Fruit fly (Drosophila melanogaster) whole organism, larva: ENCODE measurements around the gene Ugt307A1.

Experiments used
- noc ChIP-seq: fragments of 200-800 bp; sonication (Bioruptor generic); optimal IDR thresholded peaks from 3 replicates; lab custom pipeline; 2019; ENCODE audit warnings: missing biosample characterization, mild to moderate bottlenecking, missing genetic modification characterization, moderate library complexity

Gene Ugt307A1

DNA sequence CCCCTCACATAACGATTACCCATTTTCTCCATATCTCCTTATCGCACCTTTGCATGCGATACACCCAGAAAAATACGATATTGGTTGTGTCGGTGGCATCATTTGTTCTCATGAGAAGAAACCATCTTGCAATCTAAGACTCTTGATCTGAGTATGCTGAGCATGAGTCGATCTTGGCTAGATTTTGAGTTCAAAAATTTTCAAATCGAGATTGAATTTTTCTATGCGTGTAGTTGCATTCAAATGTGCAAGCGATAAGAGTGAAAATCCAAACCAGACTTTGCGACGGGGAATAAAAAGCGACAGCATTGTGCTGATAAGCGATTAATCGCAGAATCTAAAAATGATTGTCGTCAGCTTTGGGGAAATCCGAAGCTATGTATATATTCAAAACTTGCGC is 13.5 kb downstream of the Ugt307A1 start:
- no peak for TF ChIP-seq noc (tag; lab: Kevin White, UChicago)

- TF ChIP-seq noc (tag; lab: Kevin White, UChicago) = no peak
Measured at dm6 chr2L:7082203-7082602, 14.4 kb downstream of the Ugt307A1 start.

dm6 chr2L:7084410-7084809 is 16.6 kb downstream of the Ugt307A1 start, which contains the start of gene Pvf2:
TSS of gene Pvf2 (minus strand) at chr2L:7084635.
- no peak for TF ChIP-seq noc (tag; lab: Kevin White, UChicago)

DNA sequence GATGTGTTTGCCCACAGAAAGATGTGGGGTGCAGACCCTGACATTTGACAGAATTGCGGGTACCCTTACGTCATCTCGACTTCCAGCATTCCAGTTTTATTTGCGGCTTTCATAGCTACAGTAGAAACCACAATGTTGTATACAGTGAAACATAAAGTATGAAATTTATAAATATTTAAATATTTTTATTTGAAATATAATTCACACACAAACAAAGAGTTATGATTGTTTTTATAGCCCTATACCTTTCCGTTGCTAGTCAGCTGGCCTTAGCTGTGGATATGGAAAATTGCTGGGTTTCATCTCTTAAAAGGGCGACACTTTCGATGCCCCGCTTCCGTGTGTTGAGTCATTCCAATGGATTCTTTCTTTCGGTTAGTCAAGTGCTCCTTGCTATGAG is 23.1 kb downstream of the Ugt307A1 start:
- TF ChIP-seq noc (tag; lab: Kevin White, UChicago) = no peak

- TF ChIP-seq noc (tag; lab: Kevin White, UChicago) = no peak
Measured at dm6 chr2L:7094303-7094702, 26.5 kb downstream of the Ugt307A1 start.

DNA sequence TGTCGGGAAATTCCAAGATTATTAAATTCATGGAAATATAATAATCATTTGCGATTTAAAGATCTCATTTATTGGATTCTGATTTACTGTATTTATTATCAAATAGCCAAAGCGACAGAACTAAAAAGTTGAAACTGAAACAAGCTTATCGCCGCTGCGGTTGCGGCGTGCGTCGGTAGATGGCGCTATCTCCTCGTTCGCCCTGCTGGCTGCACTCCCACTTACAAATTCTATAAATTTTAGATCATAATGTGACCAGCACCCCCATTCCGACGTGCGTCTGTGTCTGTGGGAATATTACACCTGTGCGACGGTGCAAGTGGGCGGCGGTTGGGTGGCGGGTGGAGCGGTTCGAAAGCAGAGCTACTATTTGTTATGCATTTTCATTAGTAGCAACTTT is 29.6 kb downstream of the Ugt307A1 start:
- TF ChIP-seq noc (tag; lab: Kevin White, UChicago) = no peak

DNA sequence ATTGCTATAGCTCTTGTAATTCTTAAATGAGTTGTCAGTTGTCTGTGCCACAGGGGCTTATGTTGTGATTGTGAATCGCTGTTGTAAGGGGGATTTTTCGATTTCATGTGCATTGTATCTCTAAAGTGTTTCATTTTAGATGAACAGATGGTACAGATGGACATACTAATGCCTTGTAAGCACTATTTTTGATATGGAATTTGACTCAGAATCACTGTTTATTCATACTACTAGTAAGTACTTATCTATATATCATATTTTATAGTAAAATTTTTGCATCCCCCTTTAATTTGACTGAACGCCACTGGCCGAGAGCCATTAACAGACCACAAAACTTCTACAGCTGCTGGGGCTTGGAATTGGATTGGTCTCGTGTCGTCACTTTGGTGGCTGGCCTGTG is 33.0 kb downstream of the Ugt307A1 start:
- TF ChIP-seq noc (tag; lab: Kevin White, UChicago) = no peak

dm6 chr2L:7104195-7104971 is 36.6 kb downstream of the Ugt307A1 start:
- TF ChIP-seq noc (tag; lab: Kevin White, UChicago) = no peak

dm6 chr2L:7106289-7106961 is 38.6 kb downstream of the Ugt307A1 start:
- TF ChIP-seq noc (tag; lab: Kevin White, UChicago) = no peak

DNA sequence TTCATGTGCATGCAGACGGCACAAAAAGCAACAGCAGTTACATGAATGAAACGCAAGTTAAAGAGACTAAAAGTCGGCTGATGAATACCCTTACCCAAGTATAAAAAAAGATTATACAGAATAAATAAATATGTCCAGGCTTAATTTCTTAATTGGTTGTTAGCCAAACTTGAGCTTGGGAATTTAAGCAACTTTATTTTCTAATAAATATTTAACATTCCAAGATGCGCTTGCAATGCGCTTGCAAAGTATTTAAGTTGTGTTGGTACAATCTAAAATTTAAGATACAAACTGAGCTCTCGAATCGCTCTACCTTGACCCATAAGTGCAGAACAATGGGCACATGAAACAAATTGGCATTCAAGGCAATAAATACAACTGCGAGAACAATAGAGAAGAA is 40.1 kb downstream of the Ugt307A1 start:
- no peak for TF ChIP-seq noc (tag; lab: Kevin White, UChicago)

- no peak for TF ChIP-seq noc (tag; lab: Kevin White, UChicago)
Measured at dm6 chr2L:7110318-7110717, 42.5 kb downstream of the Ugt307A1 start.

dm6 chr2L:7114159-7114558 is 46.4 kb downstream of the Ugt307A1 start:
- no peak for TF ChIP-seq noc (tag; lab: Kevin White, UChicago)

- no peak for TF ChIP-seq noc (tag; lab: Kevin White, UChicago)
Measured at dm6 chr2L:7117552-7118144, 49.9 kb downstream of the Ugt307A1 start.

- no peak for TF ChIP-seq noc (tag; lab: Kevin White, UChicago)
Measured at dm6 chr2L:7118205-7118801, 50.5 kb downstream of the Ugt307A1 start.
